Fruit fly (Drosophila melanogaster) whole organism, embryonic: ENCODE data around the gene CG5521.

Experiments used
- Adf1 ChIP-seq: fragments of 200-800 bp; sonication (Bioruptor generic); IDR thresholded peaks from 2 replicates; pipeline ENCODE4 v1.3.6; 2022; ENCODE audit warnings: missing biosample characterization, missing genetic modification characterization
- Asciz ChIP-seq: fragments of 200-800 bp; sonication (Bioruptor generic); optimal IDR thresholded peaks from 2 replicates; lab custom pipeline; 2017; ENCODE audit warnings: missing biosample characterization, mild to moderate bottlenecking, missing genetic modification characterization, missing genetic modification reagents
- Bgb ChIP-seq: fragments of 200-800 bp; sonication (Bioruptor generic); IDR thresholded peaks from 2 replicates; pipeline ENCODE4 v1.3.6; 2022; ENCODE audit warnings: missing biosample characterization, missing genetic modification characterization; ENCODE audit not compliant: partially characterized antibody
- CG11093 ChIP-seq: fragments of 200-800 bp; sonication (Bioruptor generic); IDR thresholded peaks from 3 replicates; pipeline ENCODE4 v1.3.6; 2022; ENCODE audit warnings: missing biosample characterization, missing genetic modification characterization
- CG11247 ChIP-seq: fragments of 200-800 bp; sonication (Bioruptor generic); IDR thresholded peaks from 2 replicates; pipeline ENCODE4 v1.3.6; 2022; ENCODE audit warnings: missing biosample characterization, missing genetic modification characterization
- CG12155 ChIP-seq: fragments of 200-800 bp; sonication (Bioruptor generic); optimal IDR thresholded peaks from 3 replicates; lab custom pipeline; 2016; ENCODE audit warnings: missing biosample characterization, missing genetic modification characterization
- CG14667 ChIP-seq: fragments of 200-800 bp; sonication (Bioruptor generic); IDR thresholded peaks from 2 replicates; pipeline ENCODE4 v1.3.6; 2022; ENCODE audit warnings: missing biosample characterization, missing genetic modification characterization
- CG18599 ChIP-seq: fragments of 200-800 bp; sonication (Bioruptor generic); optimal IDR thresholded peaks from 3 replicates; lab custom pipeline; 2017; ENCODE audit warnings: missing biosample characterization, missing genetic modification characterization, mild to moderate bottlenecking, moderate library complexity, missing genetic modification reagents
- CG2875 ChIP-seq: fragments of 200-800 bp; sonication (Bioruptor generic); optimal IDR thresholded peaks from 2 replicates; lab custom pipeline; 2017; ENCODE audit warnings: missing biosample characterization, mild to moderate bottlenecking, missing genetic modification characterization, missing genetic modification reagents
- CG30020 ChIP-seq: fragments of 200-800 bp; optimal IDR thresholded peaks from 2 replicates; lab custom pipeline; 2019; ENCODE audit warnings: missing biosample characterization, mild to moderate bottlenecking, missing genetic modification characterization, moderate library complexity
- CG3163 ChIP-seq: fragments of 200-800 bp; sonication (Bioruptor generic); optimal IDR thresholded peaks from 3 replicates; lab custom pipeline; 2016; ENCODE audit warnings: missing biosample characterization, missing genetic modification characterization
- CG3281 ChIP-seq: fragments of 200-800 bp; sonication (Bioruptor generic); optimal IDR thresholded peaks from 3 replicates; lab custom pipeline; 2017; ENCODE audit warnings: missing biosample characterization, mild to moderate bottlenecking, missing genetic modification characterization
- CG3407 ChIP-seq: fragments of 200-800 bp; sonication (Bioruptor generic); optimal IDR thresholded peaks from 2 replicates; lab custom pipeline; 2018; ENCODE audit warnings: missing biosample characterization, mild to moderate bottlenecking, missing genetic modification characterization
- CG4424 ChIP-seq: fragments of 200-800 bp; sonication (Bioruptor generic); optimal IDR thresholded peaks from 3 replicates; lab custom pipeline; 2016; ENCODE audit warnings: missing biosample characterization, missing genetic modification characterization
- CG4730 ChIP-seq: fragments of 200-800 bp; sonication (Bioruptor generic); IDR thresholded peaks from 2 replicates; pipeline ENCODE4 v1.3.6; 2022; ENCODE audit warnings: missing biosample characterization, missing genetic modification characterization
- CG6654 ChIP-seq: fragments of 200-800 bp; sonication (Bioruptor generic); optimal IDR thresholded peaks from 2 replicates; lab custom pipeline; 2017; ENCODE audit warnings: missing biosample characterization, mild to moderate bottlenecking, missing genetic modification characterization
- CG6765 ChIP-seq: fragments of 200-800 bp; sonication (Bioruptor generic); optimal IDR thresholded peaks from 3 replicates; lab custom pipeline; 2017; ENCODE audit warnings: missing biosample characterization, mild to moderate bottlenecking, missing genetic modification characterization
- CG7963 ChIP-seq: fragments of 200-800 bp; sonication (Bioruptor generic); IDR thresholded peaks from 3 replicates; pipeline ENCODE4 v1.3.6; 2022; ENCODE audit warnings: missing biosample characterization, missing genetic modification characterization; ENCODE audit not compliant: partially characterized antibody
- CG8089 ChIP-seq: fragments of 200-800 bp; sonication (Bioruptor generic); optimal IDR thresholded peaks from 3 replicates; lab custom pipeline; 2016; ENCODE audit warnings: missing biosample characterization, missing genetic modification characterization
- CG8478 ChIP-seq: fragments of >200 bp; optimal IDR thresholded peaks from 2 replicates; lab custom pipeline; 2018
- CG9817 ChIP-seq: fragments of 200-800 bp; sonication (Bioruptor generic); optimal IDR thresholded peaks from 2 replicates; lab custom pipeline; 2018; ENCODE audit warnings: missing biosample characterization, mild to moderate bottlenecking, missing genetic modification characterization, moderate library complexity
- Dll ChIP-seq: fragments of 200-800 bp; sonication (Bioruptor generic); IDR thresholded peaks from 4 replicates; pipeline ENCODE4 v1.3.6; 2022; ENCODE audit warnings: missing biosample characterization, missing genetic modification characterization; ENCODE audit not compliant: partially characterized antibody
- Dref ChIP-seq: fragments of 200-800 bp; sonication (Bioruptor generic); IDR thresholded peaks from 2 replicates; pipeline ENCODE4 v1.3.6; 2022; ENCODE audit warnings: missing biosample characterization, missing genetic modification characterization
- Lpt ChIP-seq: fragments of >200 bp; optimal IDR thresholded peaks from 2 replicates; lab custom pipeline; 2018; ENCODE audit warnings: missing biosample characterization, missing genetic modification characterization
- NFAT ChIP-seq: fragments of 200-800 bp; sonication (Bioruptor generic); IDR thresholded peaks from 2 replicates; pipeline ENCODE4 v1.3.6; 2022; ENCODE audit warnings: missing biosample characterization, missing genetic modification characterization
- amos ChIP-seq: fragments of 200-800 bp; sonication (Bioruptor generic); IDR thresholded peaks from 2 replicates; pipeline ENCODE4 v1.3.6; 2022; ENCODE audit warnings: missing biosample characterization, missing genetic modification characterization; ENCODE audit not compliant: partially characterized antibody
- bab2 ChIP-seq: fragments of 200-800 bp; sonication (Bioruptor generic); optimal IDR thresholded peaks from 2 replicates; lab custom pipeline; 2016; ENCODE audit warnings: missing biosample characterization, missing genetic modification characterization
- bigmax ChIP-seq: fragments of 200-800 bp; sonication (Bioruptor generic); optimal IDR thresholded peaks from 2 replicates; lab custom pipeline; 2018; ENCODE audit warnings: missing biosample characterization, mild to moderate bottlenecking, missing genetic modification characterization
- btn ChIP-seq: fragments of 200-800 bp; sonication (Bioruptor generic); optimal IDR thresholded peaks from 2 replicates; lab custom pipeline; 2016; ENCODE audit warnings: missing biosample characterization, missing genetic modification characterization
- cad ChIP-seq: fragments of >200 bp; optimal IDR thresholded peaks from 2 replicates; lab custom pipeline; 2017; ENCODE audit warnings: missing biosample characterization, missing genetic modification characterization
- caup ChIP-seq: fragments of 200-800 bp; sonication (Bioruptor generic); optimal IDR thresholded peaks from 3 replicates; lab custom pipeline; 2017; ENCODE audit warnings: missing biosample characterization, mild to moderate bottlenecking, missing genetic modification characterization, moderate library complexity; ENCODE audit not compliant: severe bottlenecking
- cwo ChIP-seq: fragments of 200-800 bp; sonication (Bioruptor generic); optimal IDR thresholded peaks from 3 replicates; lab custom pipeline; 2017; ENCODE audit warnings: missing biosample characterization, missing genetic modification characterization, mild to moderate bottlenecking, moderate library complexity, missing genetic modification reagents
- gem ChIP-seq: fragments of 200-800 bp; sonication (Bioruptor generic); optimal IDR thresholded peaks from 2 replicates; lab custom pipeline; 2019; ENCODE audit warnings: missing biosample characterization, mild to moderate bottlenecking, missing genetic modification characterization, moderate library complexity
- gfzf ChIP-seq: fragments of 200-800 bp; sonication (Bioruptor generic); optimal IDR thresholded peaks from 2 replicates; lab custom pipeline; 2016; ENCODE audit warnings: missing biosample characterization, mild to moderate bottlenecking, missing genetic modification characterization, moderate library complexity
- gt ChIP-seq: fragments of 200-800 bp; sonication (Bioruptor generic); IDR thresholded peaks from 2 replicates; pipeline ENCODE4 v1.3.6; 2022; ENCODE audit warnings: missing biosample characterization, missing genetic modification characterization
- her ChIP-seq: fragments of 200-800 bp; sonication (Bioruptor generic); optimal IDR thresholded peaks from 2 replicates; lab custom pipeline; 2016; ENCODE audit warnings: missing biosample characterization, missing genetic modification characterization
- hkb ChIP-seq, 2 experiments: fragments of 200-800 bp in 1 of 2; fragments of >200 bp in 1 of 2; sonication (Bioruptor generic) in 1 of 2; IDR thresholded peaks in 1 of 2; optimal IDR thresholded peaks in 1 of 2; 2 replicates each; pipeline versions ENCODE4 v1.3.6 to Lab custom; 2017 to 2022; ENCODE audit warnings: missing biosample characterization in 1 of 2, missing genetic modification characterization in 1 of 2
- hth ChIP-seq: fragments of >200 bp; optimal IDR thresholded peaks from 2 replicates; lab custom pipeline; 2017; ENCODE audit warnings: inconsistent platforms
- kah ChIP-seq: fragments of 200-800 bp; sonication (Bioruptor generic); optimal IDR thresholded peaks from 2 replicates; lab custom pipeline; 2018; ENCODE audit warnings: missing biosample characterization, mild to moderate bottlenecking, missing genetic modification characterization
- luna ChIP-seq: fragments of 200-800 bp; sonication (Bioruptor generic); optimal IDR thresholded peaks from 2 replicates; lab custom pipeline; 2016; ENCODE audit warnings: missing biosample characterization, missing genetic modification characterization
- p53 ChIP-seq: fragments of 200-800 bp; sonication (Bioruptor generic); optimal IDR thresholded peaks from 2 replicates; lab custom pipeline; 2016; ENCODE audit warnings: missing biosample characterization, missing genetic modification characterization
- phol ChIP-seq: fragments of 200-800 bp; sonication (Bioruptor generic); optimal IDR thresholded peaks from 3 replicates; lab custom pipeline; 2018; ENCODE audit warnings: missing biosample characterization, mild to moderate bottlenecking, missing genetic modification characterization, moderate library complexity
- pita ChIP-seq: fragments of 200-800 bp; sonication (Bioruptor generic); optimal IDR thresholded peaks from 2 replicates; lab custom pipeline; 2017; ENCODE audit warnings: missing biosample characterization, mild to moderate bottlenecking, missing genetic modification characterization
- pnt ChIP-seq: fragments of 200-800 bp; sonication (Bioruptor generic); optimal IDR thresholded peaks from 3 replicates; lab custom pipeline; 2016; ENCODE audit warnings: missing biosample characterization, missing genetic modification characterization
- pros ChIP-seq: fragments of 200-800 bp; sonication (Bioruptor generic); optimal IDR thresholded peaks from 3 replicates; lab custom pipeline; 2019; ENCODE audit warnings: missing biosample characterization, mild to moderate bottlenecking, missing genetic modification characterization, moderate library complexity
- sc ChIP-seq, 3 experiments: fragments of >200 bp in 2 of 3; fragments of 200-800 bp in 1 of 3; sonication (Bioruptor generic) in 1 of 3; optimal IDR thresholded peaks; 2 replicates in 2 of 3; 3 replicates in 1 of 3; lab custom pipeline; 2017; ENCODE audit warnings: mild to moderate bottlenecking in 1 of 3, missing biosample characterization in 1 of 3, missing genetic modification characterization in 1 of 3, missing genetic modification reagents in 1 of 3
- sima ChIP-seq: fragments of 200-800 bp; sonication (Bioruptor generic); optimal IDR thresholded peaks from 2 replicates; lab custom pipeline; 2016; ENCODE audit warnings: missing biosample characterization, missing genetic modification characterization
- so ChIP-seq: fragments of 200-800 bp; sonication (Bioruptor generic); IDR thresholded peaks from 3 replicates; pipeline ENCODE4 v1.3.6; 2022; ENCODE audit warnings: missing biosample characterization, missing genetic modification characterization
- toy ChIP-seq: fragments of 200-800 bp; sonication (Bioruptor generic); IDR thresholded peaks from 2 replicates; pipeline ENCODE4 v1.3.6; 2022; ENCODE audit warnings: missing biosample characterization, missing genetic modification characterization
- unpg ChIP-seq: fragments of 200-800 bp; sonication (Bioruptor generic); optimal IDR thresholded peaks from 3 replicates; lab custom pipeline; 2018; ENCODE audit warnings: missing biosample characterization, mild to moderate bottlenecking, missing genetic modification characterization, moderate library complexity
- z ChIP-seq: fragments of 200-800 bp; sonication (Bioruptor generic); IDR thresholded peaks from 3 replicates; pipeline ENCODE4 v1.3.6; 2022; ENCODE audit warnings: missing biosample characterization, missing genetic modification characterization

The CG5521 gene

DNA sequence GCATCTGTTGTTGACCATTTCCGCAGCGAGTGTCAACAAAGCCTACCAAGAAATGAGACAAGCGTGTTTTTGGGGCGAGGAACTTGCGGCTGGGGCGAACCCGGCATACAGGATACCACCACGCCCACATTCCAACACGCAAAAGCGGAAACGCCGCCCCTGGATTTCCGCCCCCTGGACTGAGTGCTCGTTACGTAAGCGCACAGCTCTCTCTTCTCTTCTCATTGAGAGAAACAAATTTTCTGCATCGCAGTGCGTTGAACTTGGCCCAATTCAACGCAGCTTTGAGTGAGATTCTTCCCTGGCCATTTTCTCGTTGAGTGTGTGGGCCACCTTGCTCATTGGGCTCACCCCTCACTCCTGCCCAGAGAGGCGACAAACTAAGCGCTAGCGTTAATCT lies 6.2 kb upstream of the CG5521 start (continued):
- TF ChIP-seq amos (GFP tag; lab: Robert Waterston, UW) = no peak
- no peak for TF ChIP-seq CG7963 (GFP tag; lab: Robert Waterston, UW)
- no peak for TF ChIP-seq CG6765 (GFP tag; lab: Kevin White, UChicago)
- TF ChIP-seq Asciz (GFP tag; lab: Kevin White, UChicago) = no peak
- peak; percentile 46; the same call in 1 of the 2 replicates for TF ChIP-seq toy (GFP tag; lab: Robert Waterston, UW)
- 0 out of 2 replicates have a peak, but pooled peaks have one; percentile 28 for TF ChIP-seq NFAT (GFP tag; lab: Robert Waterston, UW)
- TF ChIP-seq CG30020 (tag; lab: Kevin White, UChicago) = no peak
- no peak for TF ChIP-seq gfzf (GFP tag; lab: Kevin White, UChicago)
- TF ChIP-seq Lpt (GFP tag; lab: Kevin White, UChicago) = no peak
- no peak for TF ChIP-seq CG8089
- TF ChIP-seq CG4730 (GFP tag; lab: Robert Waterston, UW) = no peak
- no peak for TF ChIP-seq phol (tag; lab: Kevin White, UChicago)
- no peak for TF ChIP-seq hkb (optimal IDR thresholded peaks at IDR 0.05; lab: Kevin White, UChicago)
- no peak for TF ChIP-seq hkb (GFP tag; IDR thresholded peaks at IDR 0.05; lab: Robert Waterston, UW)
- TF ChIP-seq CG11247 = no peak
- no peak for TF ChIP-seq Dref (GFP tag; lab: Robert Waterston, UW)
- no peak for TF ChIP-seq unpg
- TF ChIP-seq caup (GFP tag; lab: Kevin White, UChicago) = no peak
- TF ChIP-seq pros = no peak
- TF ChIP-seq CG14667 = no peak
- TF ChIP-seq CG3407 (GFP tag; lab: Kevin White, UChicago) = no peak
- TF ChIP-seq cad = no peak
- TF ChIP-seq Bgb (GFP tag; lab: Robert Waterston, UW) = peak; percentile 37; the same call in 1 of the 2 replicates
- no peak for TF ChIP-seq gem (tag; lab: Kevin White, UChicago)
- no peak for TF ChIP-seq kah
- TF ChIP-seq z (GFP tag; lab: Robert Waterston, UW) = peak; percentile 95
- no peak for TF ChIP-seq CG8478 (lab: Kevin White, UChicago)
- no peak for TF ChIP-seq CG4424 (GFP tag; lab: Kevin White, UChicago)
- no peak for TF ChIP-seq her (GFP tag; lab: Kevin White, UChicago)
- TF ChIP-seq luna (GFP tag; lab: Kevin White, UChicago) = no peak
- TF ChIP-seq CG9817 (tag; lab: Kevin White, UChicago) = no peak
- TF ChIP-seq CG3281 = no peak
- TF ChIP-seq Dll (GFP tag; lab: Robert Waterston, UW) = no peak
- no peak for TF ChIP-seq CG3163 (GFP tag; lab: Kevin White, UChicago)
- TF ChIP-seq bab2 (GFP tag; lab: Kevin White, UChicago) = no peak
- TF ChIP-seq sc (optimal IDR thresholded peaks at IDR 0.05; lab: Kevin White, UChicago) = no peak
- no peak for TF ChIP-seq sc (GFP tag; optimal IDR thresholded peaks at IDR 0.05; lab: Kevin White, UChicago)
- TF ChIP-seq Adf1 (GFP tag; lab: Robert Waterston, UW) = no peak
- no peak for TF ChIP-seq CG6654 (GFP tag; lab: Kevin White, UChicago)
- TF ChIP-seq gt = no peak
- no peak for TF ChIP-seq bigmax
- TF ChIP-seq pnt (GFP tag; lab: Kevin White, UChicago) = no peak
- no peak for TF ChIP-seq btn (GFP tag; lab: Kevin White, UChicago)
- TF ChIP-seq so (GFP tag; lab: Robert Waterston, UW) = no peak
- TF ChIP-seq CG2875 = no peak
- TF ChIP-seq CG18599 (GFP tag; lab: Kevin White, UChicago) = peak; percentile 38
- TF ChIP-seq pita (GFP tag; lab: Kevin White, UChicago) = no peak
- no peak for TF ChIP-seq p53
- no peak for TF ChIP-seq sima (GFP tag; lab: Kevin White, UChicago)
- no peak for TF ChIP-seq hth (lab: Kevin White, UChicago)
- 0 out of 3 replicates have a peak, but pooled peaks have one; percentile 48 for TF ChIP-seq CG11093 (GFP tag; lab: Robert Waterston, UW)
- no peak for TF ChIP-seq CG12155 (GFP tag; lab: Kevin White, UChicago)
- no peak for TF ChIP-seq cwo (GFP tag; lab: Kevin White, UChicago)
